Worm (Caenorhabditis elegans): Measurements from ENCODE around the gene F41F3.1.

DNA sequence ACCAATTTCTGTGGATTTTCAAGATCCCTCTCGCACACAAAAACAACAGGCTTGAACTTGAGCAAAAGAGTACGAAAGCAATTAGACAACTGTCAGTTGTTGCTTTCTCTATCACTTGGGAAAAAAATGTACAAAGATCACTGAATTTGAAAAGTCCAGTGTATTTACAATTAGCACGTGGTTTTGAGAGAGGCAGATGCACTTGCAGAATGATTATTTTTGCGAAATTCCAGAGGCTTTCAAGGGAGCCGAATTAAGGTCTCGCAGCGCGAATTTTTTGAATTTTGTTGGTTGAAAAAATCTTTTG lies 38.9 kb downstream of the F41F3.1 start:
- no peak for TF ChIP-seq sptf-1 (tag; optimal IDR thresholded peaks at IDR 0.05)
- no peak for TF ChIP-seq nhr-28 (tag; optimal IDR thresholded peaks at IDR 0.05)
- TF ChIP-seq nhr-76 (tag; optimal IDR thresholded peaks at IDR 0.05) = no peak
- no peak for TF ChIP-seq ztf-11 (tag; optimal IDR thresholded peaks at IDR 0.05)
- no peak for TF ChIP-seq nhr-237 (tag; optimal IDR thresholded peaks at IDR 0.05)
- no peak for TF ChIP-seq mls-2 (tag; optimal IDR thresholded peaks at IDR 0.05)
